Worm (Caenorhabditis elegans) whole organism, L4 larva: ENCODE results near the gene T16H12.9.

Experiments used
- ceh-44 ChIP-seq: fragments of 200-800 bp; sonication (Bioruptor generic); IDR thresholded peaks from 2 replicates; pipeline ENCODE4 v1.3.6; 2022; ENCODE audit warnings: missing genetic modification reagents, missing genetic modification characterization, missing compliant biosample characterization
- ceh-82 ChIP-seq: sonication (generic microtip); optimal IDR thresholded peaks from 2 replicates; lab custom pipeline; 2017; ENCODE audit warnings: missing biosample characterization, missing genetic modification characterization
- nhr-11 ChIP-seq: fragments of 150-350 bp; optimal IDR thresholded peaks from 2 replicates; lab custom pipeline; 2014; ENCODE audit warnings: missing biosample characterization, missing genetic modification characterization

ce11 chrIII:10093093-10093492 is 16.0 kb upstream of the T16H12.9 start:
- TF ChIP-seq ceh-44 (no peak), ceh-82 (no peak), nhr-11 (tag; lab: Kevin White, UChicago) (no peak)
